Fruit fly (Drosophila melanogaster): ENCODE data around the gene CG42674.
A peak's percentile ranks its signal among the peaks of the same experiment; 100 is the strongest.

CG42674 gene

DNA sequence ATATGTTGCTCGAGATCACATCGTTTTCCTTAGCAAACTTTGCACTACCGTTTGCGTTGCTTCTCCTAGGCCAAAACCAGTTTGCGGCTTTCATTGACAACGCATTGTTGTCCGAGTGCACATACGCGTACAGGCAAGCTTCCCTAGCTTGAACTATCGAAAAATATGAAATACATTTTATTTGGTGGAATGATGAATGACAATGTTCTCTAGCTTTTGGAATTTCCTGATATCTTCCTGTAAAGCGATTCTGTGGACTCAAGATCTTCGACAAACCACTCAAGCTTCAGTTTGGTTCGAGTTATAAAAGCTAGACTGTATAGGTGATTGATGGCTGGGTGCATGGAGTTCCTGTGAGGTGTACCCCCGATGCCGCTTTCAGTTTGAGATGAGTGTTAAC is 2.2 kb downstream of the CG42674 start:
- peak; percentile 8 for TF ChIP-seq Sox102F (GFP tag; optimal IDR thresholded peaks at IDR 0.05)
- peak; percentile 54 for TF ChIP-seq Sox15 (GFP tag; optimal IDR thresholded peaks at IDR 0.05)
- peak; percentile 74 for TF ChIP-seq CG6792 (GFP tag; optimal IDR thresholded peaks at IDR 0.05)
- peak; percentile 87 for TF ChIP-seq Eip75B (GFP tag; optimal IDR thresholded peaks at IDR 0.05)
- peak; percentile 11 for TF ChIP-seq cyc (GFP tag; optimal IDR thresholded peaks at IDR 0.05)
- TF ChIP-seq fkh (GFP tag; optimal IDR thresholded peaks at IDR 0.05), result no peak
- TF ChIP-seq CG8319 (GFP tag; optimal IDR thresholded peaks at IDR 0.05), result peak; percentile 62
- no peak for TF ChIP-seq topi (GFP tag; optimal IDR thresholded peaks at IDR 0.05)
- TF ChIP-seq achi (GFP tag; optimal IDR thresholded peaks at IDR 0.05), result peak; percentile 85
- TF ChIP-seq OdsH (GFP tag; optimal IDR thresholded peaks at IDR 0.05), result peak; percentile 83
- peak; percentile 12 for TF ChIP-seq Hr39 (GFP tag; optimal IDR thresholded peaks at IDR 0.05)
- no peak for TF ChIP-seq svp (GFP tag)
- TF ChIP-seq esn (GFP tag; optimal IDR thresholded peaks at IDR 0.05), result peak; percentile 33
- no peak for TF ChIP-seq Eip93F (GFP tag; optimal IDR thresholded peaks at IDR 0.05)
- no peak for TF ChIP-seq vri (GFP tag; optimal IDR thresholded peaks at IDR 0.05)
- TF ChIP-seq lz (GFP tag; optimal IDR thresholded peaks at IDR 0.05), result no peak
- TF ChIP-seq CG8632 (GFP tag; optimal IDR thresholded peaks at IDR 0.05), result peak; percentile 57
- peak; percentile 84 for TF ChIP-seq CG1621 (tag; optimal IDR thresholded peaks at IDR 0.05)
- no peak for TF ChIP-seq Ets21C (GFP tag; optimal IDR thresholded peaks at IDR 0.05)
- peak; percentile 96 for TF ChIP-seq Eip78C (GFP tag)
- TF ChIP-seq CG11902 (GFP tag; optimal IDR thresholded peaks at IDR 0.05), result peak; percentile 54
- TF ChIP-seq CG6163 (GFP tag; IDR thresholded peaks at IDR 0.05), result peak; percentile 92
- TF ChIP-seq eg (GFP tag; IDR thresholded peaks at IDR 0.05), result peak; percentile 91
- peak; percentile 84 for TF ChIP-seq CG4318 (GFP tag; optimal IDR thresholded peaks at IDR 0.05)
- TF ChIP-seq pdm3 (GFP tag; optimal IDR thresholded peaks at IDR 0.05), result peak; percentile 85
- TF ChIP-seq Ets96B (tag; optimal IDR thresholded peaks at IDR 0.05), result peak; percentile 88
- peak; percentile 92 for TF ChIP-seq Hr4 (GFP tag; optimal IDR thresholded peaks at IDR 0.05)
- peak; percentile 78 to 81 for TF ChIP-seq ss (GFP tag; optimal IDR thresholded peaks at IDR 0.05)
- peak; percentile 72 for TF ChIP-seq CG11762 (GFP tag; optimal IDR thresholded peaks at IDR 0.05; ENCODE audit: insufficient read depth)
- no peak for TF ChIP-seq Met (GFP tag; optimal IDR thresholded peaks at IDR 0.05)
- TF ChIP-seq CG16779 (tag; optimal IDR thresholded peaks at IDR 0.05), result peak; percentile 54
- peak; percentile 92 for TF ChIP-seq CG15336 (GFP tag; IDR thresholded peaks at IDR 0.05)
- TF ChIP-seq CG8119 (GFP tag; IDR thresholded peaks at IDR 0.05), result peak; percentile 91
- peak; percentile 83 for TF ChIP-seq CG6808 (GFP tag; optimal IDR thresholded peaks at IDR 0.05)
- peak; percentile 82 for TF ChIP-seq acj6 (GFP tag; optimal IDR thresholded peaks at IDR 0.05)
- peak; percentile 75 for TF ChIP-seq CG7368 (GFP tag; optimal IDR thresholded peaks at IDR 0.05)
- peak; percentile 81 for TF ChIP-seq net (GFP tag; optimal IDR thresholded peaks at IDR 0.05)
- TF ChIP-seq CG3919 (GFP tag; optimal IDR thresholded peaks at IDR 0.05), result peak; percentile 90
- TF ChIP-seq fd85E (GFP tag; optimal IDR thresholded peaks at IDR 0.05), result no peak
- peak; percentile 74 for TF ChIP-seq CG11294 (GFP tag; IDR thresholded peaks at IDR 0.05)
- TF ChIP-seq CG9139 (GFP tag; optimal IDR thresholded peaks at IDR 0.05), result peak; percentile 62
- peak; percentile 87 for TF ChIP-seq dsx (GFP tag; optimal IDR thresholded peaks at IDR 0.05; ENCODE audit: poor library complexity, severe bottlenecking)
- no peak for TF ChIP-seq Blimp-1 (GFP tag; optimal IDR thresholded peaks at IDR 0.05)
- TF ChIP-seq dac (GFP tag; optimal IDR thresholded peaks at IDR 0.05), result peak; percentile 88
- TF ChIP-seq Lpt (GFP tag; optimal IDR thresholded peaks at IDR 0.05), result peak; percentile 86
- peak; percentile 83 for TF ChIP-seq CG6276 (GFP tag; optimal IDR thresholded peaks at IDR 0.05)
- TF ChIP-seq fd59A (GFP tag; optimal IDR thresholded peaks at IDR 0.05), result peak; percentile 79
- TF ChIP-seq CG32006 (GFP tag; optimal IDR thresholded peaks at IDR 0.05), result peak; percentile 93
- TF ChIP-seq Gug (GFP tag; IDR thresholded peaks at IDR 0.05), result peak; percentile 74
- peak; percentile 85 for TF ChIP-seq spab (GFP tag; optimal IDR thresholded peaks at IDR 0.05)
- TF ChIP-seq CG10669 (GFP tag; optimal IDR thresholded peaks at IDR 0.05), result peak; percentile 87
- peak; percentile 76 to 82 for TF ChIP-seq salr (GFP tag; optimal IDR thresholded peaks at IDR 0.05)

Measured in whole organism, prepupa.